Worm (Caenorhabditis elegans): ENCODE results near the gene txt-11.

DNA sequence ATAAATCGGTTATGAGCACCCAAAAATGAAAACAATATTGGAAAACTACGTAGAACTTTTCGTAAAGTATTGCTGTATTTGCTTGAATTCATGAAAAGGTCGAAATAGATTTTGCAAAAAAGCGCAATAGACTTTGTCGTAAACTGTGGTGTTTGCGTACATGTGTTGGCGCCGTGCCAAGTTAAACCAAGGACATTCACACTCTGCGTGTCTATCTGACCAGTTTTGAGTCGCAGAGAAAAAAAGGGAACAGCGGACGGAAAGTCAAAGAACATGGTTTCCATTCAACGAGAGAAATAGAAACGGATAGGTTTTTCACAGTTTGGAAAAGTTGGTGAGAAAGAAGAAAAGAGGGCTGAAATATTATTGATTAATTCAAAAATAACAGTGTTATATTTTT lies 22.1 kb upstream of the txt-11 start:
- TF ChIP-seq T23F11.4 (GFP tag; optimal IDR thresholded peaks at IDR 0.05): no peak
- no peak for TF ChIP-seq ceh-19 (GFP tag; optimal IDR thresholded peaks at IDR 0.05)
- TF ChIP-seq C38D4.7 (GFP tag; optimal IDR thresholded peaks at IDR 0.05): no peak
- TF ChIP-seq lim-6 (tag; optimal IDR thresholded peaks at IDR 0.05): no peak
- no peak for TF ChIP-seq nhr-11 (tag; optimal IDR thresholded peaks at IDR 0.05)
- TF ChIP-seq ceh-9 (tag; optimal IDR thresholded peaks at IDR 0.05): no peak
- no peak for TF ChIP-seq ceh-34 (tag; optimal IDR thresholded peaks at IDR 0.05)

Data from whole organism, late embryonic.